Worm (Caenorhabditis elegans) whole organism, L4 larva: ENCODE results near the gene bath-23.

Experiments used
- D1046.2 ChIP-seq: fragments of 200-800 bp; sonication (Bioruptor generic); IDR thresholded peaks from 2 replicates; pipeline ENCODE4 v1.3.6; 2022; ENCODE audit warnings: missing genetic modification characterization, missing compliant biosample characterization
- F37D6.2 ChIP-seq: sonication (generic microtip); optimal IDR thresholded peaks from 2 replicates; lab custom pipeline; 2016; ENCODE audit warnings: mild to moderate bottlenecking, missing genetic modification characterization, missing compliant biosample characterization
- T26A8.4 ChIP-seq: fragments of 200-800 bp; sonication (Bioruptor generic); IDR thresholded peaks from 2 replicates; pipeline ENCODE4 v1.3.6; 2022; ENCODE audit warnings: missing genetic modification characterization, missing compliant biosample characterization
- ZK337.2 ChIP-seq: fragments of 200-800 bp; sonication (Bioruptor generic); IDR thresholded peaks from 2 replicates; pipeline ENCODE4 v1.3.6; 2022; ENCODE audit warnings: missing genetic modification reagents, missing genetic modification characterization, missing compliant biosample characterization
- aha-1 ChIP-seq: fragments of 150-350 bp; peaks from one replicate; lab custom pipeline; 2014; ENCODE audit warnings: missing biosample characterization, missing genetic modification characterization
- aly-2 ChIP-seq: sonication (generic microtip); optimal IDR thresholded peaks from 2 replicates; lab custom pipeline; 2018; ENCODE audit warnings: missing biosample characterization, missing genetic modification characterization
- ceh-28 ChIP-seq: fragments of 150-350 bp; optimal IDR thresholded peaks from 2 replicates; lab custom pipeline; 2014; ENCODE audit warnings: missing biosample characterization, missing genetic modification reagents, missing genetic modification characterization
- ceh-32 ChIP-seq: sonication (generic microtip); optimal IDR thresholded peaks from 2 replicates; lab custom pipeline; 2016; ENCODE audit warnings: mild to moderate bottlenecking, missing genetic modification characterization, missing compliant biosample characterization; ENCODE audit not compliant: poor library complexity
- ces-1 ChIP-seq: fragments of 150-350 bp; sonication (generic microtip); optimal IDR thresholded peaks from 4 replicates; lab custom pipeline; 2014; ENCODE audit warnings: missing biosample characterization, missing genetic modification reagents, missing genetic modification characterization
- cey-2 ChIP-seq: sonication (generic microtip); optimal IDR thresholded peaks from 3 replicates; lab custom pipeline; 2017; ENCODE audit warnings: missing genetic modification characterization, mild to moderate bottlenecking, missing compliant biosample characterization, antibody characterized with exemption, borderline replicate concordance; ENCODE audit not compliant: insufficient read depth
- daf-12 ChIP-seq: fragments of 150-350 bp; optimal IDR thresholded peaks from 2 replicates; lab custom pipeline; 2014; ENCODE audit warnings: missing biosample characterization, missing genetic modification reagents, missing genetic modification characterization
- dmd-8 ChIP-seq: fragments of 200-800 bp; sonication (Bioruptor generic); IDR thresholded peaks from 2 replicates; pipeline ENCODE4 v1.3.6; 2022; ENCODE audit warnings: missing genetic modification characterization, missing compliant biosample characterization
- dpl-1 ChIP-seq: fragments of 150-350 bp; optimal IDR thresholded peaks from 2 replicates; lab custom pipeline; 2014; ENCODE audit warnings: missing biosample characterization, missing genetic modification reagents, missing genetic modification characterization
- duxl-1 ChIP-seq: sonication (generic microtip); optimal IDR thresholded peaks from 2 replicates; lab custom pipeline; 2016; ENCODE audit warnings: mild to moderate bottlenecking, missing genetic modification characterization, moderate library complexity, missing compliant biosample characterization; ENCODE audit not compliant: poor library complexity
- dve-1 ChIP-seq: sonication (generic microtip); optimal IDR thresholded peaks from 2 replicates; lab custom pipeline; 2017; ENCODE audit warnings: antibody characterized with exemption, mild to moderate bottlenecking, missing genetic modification characterization, missing compliant biosample characterization; ENCODE audit not compliant: insufficient read depth
- egl-27 ChIP-seq: sonication (generic microtip); optimal IDR thresholded peaks from 3 replicates; lab custom pipeline; 2017; ENCODE audit warnings: missing biosample characterization, missing genetic modification reagents, missing genetic modification characterization
- fkh-10 ChIP-seq: fragments of 150-350 bp; optimal IDR thresholded peaks from 2 replicates; lab custom pipeline; 2014; ENCODE audit warnings: missing biosample characterization, missing genetic modification reagents, missing genetic modification characterization
- fos-1 ChIP-seq: fragments of 150-350 bp; optimal IDR thresholded peaks from 2 replicates; lab custom pipeline; 2014; ENCODE audit warnings: missing biosample characterization, missing genetic modification characterization
- gei-8 ChIP-seq: fragments of 200-800 bp; sonication (Bioruptor generic); optimal IDR thresholded peaks from 2 replicates; lab custom pipeline; 2018; ENCODE audit warnings: mild to moderate bottlenecking, missing genetic modification characterization, missing compliant biosample characterization
- hmg-1.1 ChIP-seq: fragments of 200-800 bp; sonication (Bioruptor generic); IDR thresholded peaks from 2 replicates; pipeline ENCODE4 v1.3.6; 2022; ENCODE audit warnings: missing genetic modification reagents, missing genetic modification characterization, missing compliant biosample characterization
- lin-15B ChIP-seq: fragments of 150-350 bp; sonication (generic microtip); optimal IDR thresholded peaks from 3 replicates; lab custom pipeline; 2014; ENCODE audit warnings: missing biosample characterization, missing genetic modification characterization
- lin-38 ChIP-seq: fragments of 200-800 bp; sonication (Bioruptor generic); IDR thresholded peaks from 2 replicates; pipeline ENCODE4 v1.3.6; 2022; ENCODE audit warnings: missing genetic modification reagents, missing genetic modification characterization, missing compliant biosample characterization
- lir-3 ChIP-seq: sonication (generic microtip); optimal IDR thresholded peaks from 2 replicates; lab custom pipeline; 2016; ENCODE audit warnings: mild to moderate bottlenecking, missing genetic modification characterization, missing compliant biosample characterization
- mdl-1 ChIP-seq, 2 experiments: fragments of 150-350 bp in 1 of 2; sonication (generic microtip) in 1 of 2; optimal IDR thresholded peaks; 2 replicates each; lab custom pipeline; 2014 to 2017; ENCODE audit warnings: missing biosample characterization in 2 of 2, missing genetic modification characterization in 2 of 2
- mdt-29 ChIP-seq: fragments of 200-800 bp; sonication (Bioruptor generic); IDR thresholded peaks from 2 replicates; pipeline ENCODE4 v1.3.6; 2022; ENCODE audit warnings: missing genetic modification reagents, missing genetic modification characterization, missing compliant biosample characterization
- mes-2 ChIP-seq: sonication (generic microtip); optimal IDR thresholded peaks from 2 replicates; lab custom pipeline; 2016; ENCODE audit warnings: missing genotype, mild to moderate bottlenecking, missing genetic modification characterization, missing compliant biosample characterization; ENCODE audit not compliant: poor library complexity, severe bottlenecking
- nhr-102 ChIP-seq: sonication (generic microtip); optimal IDR thresholded peaks from 2 replicates; lab custom pipeline; 2016; ENCODE audit warnings: mild to moderate bottlenecking, missing genetic modification characterization, moderate library complexity, missing compliant biosample characterization
- nhr-111 ChIP-seq: fragments of 200-800 bp; sonication (Bioruptor generic); optimal IDR thresholded peaks from 2 replicates; lab custom pipeline; 2018; ENCODE audit warnings: mild to moderate bottlenecking, missing genetic modification characterization, missing compliant biosample characterization
- nhr-237 ChIP-seq: sonication (generic microtip); optimal IDR thresholded peaks from 2 replicates; lab custom pipeline; 2017; ENCODE audit warnings: missing biosample characterization, missing genetic modification characterization
- nhr-41 ChIP-seq: fragments of 200-800 bp; sonication (Bioruptor generic); IDR thresholded peaks from 2 replicates; pipeline ENCODE4 v1.3.6; 2022; ENCODE audit warnings: missing genetic modification reagents, missing genetic modification characterization, missing compliant biosample characterization
- nhr-48 ChIP-seq: sonication (generic microtip); optimal IDR thresholded peaks from 2 replicates; lab custom pipeline; 2016; ENCODE audit warnings: mild to moderate bottlenecking, missing genetic modification characterization, missing compliant biosample characterization
- sdz-12 ChIP-seq: fragments of 200-800 bp; sonication (Bioruptor generic); optimal IDR thresholded peaks from 2 replicates; lab custom pipeline; 2018; ENCODE audit warnings: mild to moderate bottlenecking, missing genetic modification characterization, missing compliant biosample characterization
- snpc-1.2 ChIP-seq: fragments of 200-800 bp; sonication (Bioruptor generic); IDR thresholded peaks from 2 replicates; pipeline ENCODE4 v1.3.6; 2022; ENCODE audit warnings: missing genetic modification reagents, missing genetic modification characterization, missing compliant biosample characterization
- unc-39 ChIP-seq: sonication (generic microtip); optimal IDR thresholded peaks from 2 replicates; lab custom pipeline; 2017; ENCODE audit warnings: missing biosample characterization, missing genetic modification characterization
- unc-62 ChIP-seq, 3 experiments: fragments of 150-350 bp in 1 of 3; sonication (generic microtip); optimal IDR thresholded peaks in 2 of 3; peaks in 1 of 3; 1 replicate in 1 of 3; 2 replicates in 2 of 3; lab custom pipeline; 2014 to 2017; ENCODE audit warnings: missing biosample characterization in 3 of 3, missing genetic modification characterization in 3 of 3, missing genetic modification reagents in 3 of 3, missing genotype in 1 of 3
- zfp-2 ChIP-seq: sonication (generic microtip); optimal IDR thresholded peaks from 2 replicates; lab custom pipeline; 2016; ENCODE audit warnings: mild to moderate bottlenecking, missing genetic modification characterization, missing compliant biosample characterization
- ztf-7 ChIP-seq: fragments of 150-350 bp; optimal IDR thresholded peaks from 2 replicates; lab custom pipeline; 2014; ENCODE audit warnings: missing biosample characterization, missing genetic modification characterization

Gene bath-23

DNA sequence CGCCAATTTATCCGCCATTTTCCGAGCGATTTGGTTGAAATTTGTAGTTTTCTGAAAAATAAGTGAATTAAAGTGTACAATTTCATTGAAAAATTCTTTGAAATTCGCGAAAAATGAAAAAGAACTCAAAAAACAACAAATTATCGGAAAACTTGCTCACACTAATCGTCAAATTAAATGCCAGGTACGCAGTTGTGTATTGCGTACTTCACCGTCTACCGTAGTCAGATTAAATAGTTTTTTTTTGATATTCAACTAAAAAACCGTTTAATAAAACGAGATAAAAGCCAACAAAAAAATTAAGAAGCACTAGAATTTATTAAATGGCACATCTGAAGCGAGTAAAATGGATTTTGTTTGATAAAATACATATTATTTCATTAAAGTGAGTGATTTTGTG is 26.2 kb upstream of the bath-23 start, which contains the start of gene bath-28:
Gene bath-28 (minus strand): TSS at position 51 of the 400 bp plus-strand sequence.
- TF ChIP-seq fos-1 (tag; lab: Kevin White, UChicago), result no peak
- TF ChIP-seq dve-1, result no peak
- no peak for TF ChIP-seq ztf-7
- no peak for TF ChIP-seq daf-12
- TF ChIP-seq mes-2 (tag; lab: Kevin White, UChicago), result no peak
- no peak for TF ChIP-seq ces-1
- TF ChIP-seq nhr-48 (tag; lab: Kevin White, UChicago), result no peak
- no peak for TF ChIP-seq unc-62 (GFP tag; optimal IDR thresholded peaks at IDR 0.05 in 1 of 2; lab: Kevin White, UChicago)
- no peak for TF ChIP-seq unc-62 (tag; optimal IDR thresholded peaks at IDR 0.05; lab: Kevin White, UChicago)
- TF ChIP-seq gei-8 (GFP tag; lab: Kevin White, UChicago), result no peak
- no peak for TF ChIP-seq lir-3 (tag; lab: Kevin White, UChicago)
- no peak for TF ChIP-seq sdz-12 (GFP tag; lab: Kevin White, UChicago)
- TF ChIP-seq snpc-1.2 (GFP tag; lab: Robert Waterston, UW), result no peak
- no peak for TF ChIP-seq mdt-29 (GFP tag; lab: Robert Waterston, UW)
- no peak for TF ChIP-seq mdl-1 (tag; optimal IDR thresholded peaks at IDR 0.05; lab: Kevin White, UChicago)
- no peak for TF ChIP-seq hmg-1.1
- TF ChIP-seq dpl-1, result no peak
- no peak for TF ChIP-seq T26A8.4
- no peak for TF ChIP-seq duxl-1 (tag; lab: Kevin White, UChicago)

DNA sequence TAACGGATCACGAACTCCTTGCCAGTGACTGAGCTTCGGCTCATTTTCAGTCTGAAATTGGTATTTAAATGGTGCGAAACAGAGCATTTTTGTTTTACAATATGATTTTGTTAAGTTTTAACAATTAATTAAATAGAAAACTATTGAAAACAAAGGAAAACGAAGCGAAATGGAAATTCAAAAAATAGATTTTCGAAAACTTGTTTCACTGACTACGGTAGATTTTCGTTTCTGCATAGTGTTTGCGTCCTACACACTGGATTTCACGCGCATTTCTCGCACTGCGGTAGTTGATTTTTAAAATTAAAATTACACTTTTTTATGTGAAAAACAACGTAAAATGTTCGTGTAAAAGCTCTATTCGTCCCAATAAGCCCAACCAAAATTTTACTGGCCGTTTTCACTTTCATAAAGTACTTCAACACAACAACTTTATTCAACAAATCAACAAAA is 24.8 kb upstream of the bath-23 start, which contains the start of gene bath-30:
Gene bath-30 (minus strand): TSS at position 51 of the 453 bp plus-strand sequence.
- TF ChIP-seq lin-38 (0 out of 2 replicates have a peak, but pooled peaks have one; percentile 12), lin-15B (no peak)
- TF ChIP-seq, all 104 proteins: peak for 1

DNA sequence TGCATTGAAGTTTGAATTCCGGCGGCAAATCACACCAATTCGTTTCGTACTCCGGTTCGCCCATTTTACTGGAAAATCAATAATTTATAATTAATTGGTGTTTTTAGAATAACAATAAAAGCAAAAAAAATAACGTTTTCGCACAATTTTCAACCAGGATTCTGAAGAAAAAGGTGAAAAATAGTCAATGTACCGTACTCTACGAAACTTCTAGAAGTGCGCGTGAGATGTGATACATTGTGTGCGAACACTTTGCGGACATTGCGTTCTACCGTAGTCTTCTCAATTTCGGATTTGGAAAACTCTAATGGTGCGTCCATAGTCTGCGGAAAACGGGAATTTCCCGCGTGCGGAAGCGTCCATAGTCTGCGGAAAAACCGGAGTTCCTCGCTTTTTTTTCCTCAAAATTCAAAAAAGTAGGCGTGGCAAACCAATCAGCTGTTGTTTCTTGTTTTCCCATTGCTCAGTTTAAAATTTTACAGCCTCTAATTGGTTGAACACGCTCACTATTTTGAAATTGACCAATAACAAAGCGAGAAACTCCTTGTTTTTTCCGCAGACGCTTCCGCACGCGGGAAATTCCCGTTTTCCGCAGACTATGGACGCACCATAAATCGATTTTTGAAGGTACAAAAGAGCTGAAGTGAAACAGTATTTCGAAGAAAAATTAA is 23.0 kb upstream of the bath-23 start, which contains the start of the genes F14D2.14 and bath-29:
Gene F14D2.14 (minus strand): TSS at position 51 of the 671 bp plus-strand sequence.
Gene bath-29 (plus strand): TSS at position 621 of the 671 bp plus-strand sequence.
- TF ChIP-seq ces-1 (no peak), zfp-2 (no peak), aha-1 (tag; lab: Kevin White, UChicago) (peak; percentile 33)

DNA sequence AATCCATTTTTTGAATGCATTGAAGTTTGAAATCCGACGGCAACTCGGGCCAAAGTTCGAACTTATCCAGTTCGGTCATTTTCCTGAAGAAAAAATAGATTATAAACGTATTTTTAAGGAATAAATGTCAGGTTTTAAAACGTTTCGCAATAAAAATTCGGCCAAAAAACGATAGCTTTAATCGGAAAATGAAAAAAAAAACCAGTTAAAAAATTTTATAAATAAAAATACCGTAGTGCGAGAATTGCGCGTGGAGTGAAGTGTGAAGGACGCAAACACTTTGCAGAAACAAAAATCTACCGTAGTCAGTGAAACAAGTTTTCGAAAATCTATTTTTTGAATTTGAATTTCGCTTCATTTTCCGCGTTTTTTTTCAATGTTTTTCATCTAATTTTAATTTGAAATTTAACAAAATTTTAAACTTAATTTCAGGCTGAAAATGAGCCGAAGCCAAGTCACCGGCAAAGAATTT is 21.3 kb upstream of the bath-23 start, which contains the start of gene F14D2.8:
Gene F14D2.8 (minus strand): TSS at position 51 of the 472 bp plus-strand sequence.
- no peak for TF ChIP-seq nhr-102 (tag; lab: Kevin White, UChicago)
- TF ChIP-seq fkh-10, result no peak
- TF ChIP-seq ztf-7, result no peak
- TF ChIP-seq ZK337.2 (GFP tag; lab: Robert Waterston, UW), result no peak
- TF ChIP-seq gei-8 (GFP tag; lab: Kevin White, UChicago), result no peak
- no peak for TF ChIP-seq ceh-28 (tag; lab: Kevin White, UChicago)
- no peak for TF ChIP-seq nhr-111 (GFP tag; lab: Kevin White, UChicago)
- TF ChIP-seq dmd-8 (GFP tag; lab: Robert Waterston, UW), result no peak
- no peak for TF ChIP-seq egl-27 (tag; lab: Kevin White, UChicago)
- TF ChIP-seq cey-2 (tag; lab: Kevin White, UChicago), result no peak
- no peak for TF ChIP-seq D1046.2 (GFP tag; lab: Robert Waterston, UW)
- TF ChIP-seq nhr-41 (GFP tag; lab: Robert Waterston, UW), result no peak
- no peak for TF ChIP-seq F37D6.2 (tag; lab: Kevin White, UChicago)
- no peak for TF ChIP-seq aly-2 (tag; lab: Kevin White, UChicago)
- TF ChIP-seq nhr-237 (tag; lab: Kevin White, UChicago), result no peak
- no peak for TF ChIP-seq unc-39
- TF ChIP-seq ceh-32, result no peak
